Fruit fly (Drosophila melanogaster) whole organism, embryonic: ENCODE data around the gene Actn3.
A peak's percentile ranks its signal among the peaks of the same experiment; 100 is the strongest.

Experiments used
- ATbp ChIP-seq: fragments of 200-800 bp; sonication (Bioruptor generic); optimal IDR thresholded peaks from 2 replicates; lab custom pipeline; 2017; ENCODE audit warnings: missing biosample characterization, mild to moderate bottlenecking, missing genetic modification characterization, missing genetic modification reagents
- Ada2b ChIP-seq: fragments of 200-800 bp; sonication (Bioruptor generic); IDR thresholded peaks from 2 replicates; pipeline ENCODE4 v1.3.6; 2022; ENCODE audit warnings: missing biosample characterization, missing genetic modification characterization
- Atf6 ChIP-seq: fragments of 200-800 bp; sonication (Bioruptor generic); IDR thresholded peaks from 2 replicates; pipeline ENCODE4 v1.3.6; 2022; ENCODE audit warnings: missing biosample characterization, missing genetic modification characterization
- BEAF-32 ChIP-seq: fragments of 200-800 bp; sonication (Bioruptor generic); optimal IDR thresholded peaks from 3 replicates; lab custom pipeline; 2017; ENCODE audit warnings: missing biosample characterization, missing genetic modification characterization, mild to moderate bottlenecking, moderate library complexity, missing genetic modification reagents
- Bgb ChIP-seq: fragments of 200-800 bp; sonication (Bioruptor generic); IDR thresholded peaks from 2 replicates; pipeline ENCODE4 v1.3.6; 2022; ENCODE audit warnings: missing biosample characterization, missing genetic modification characterization; ENCODE audit not compliant: partially characterized antibody
- CG11247 ChIP-seq: fragments of 200-800 bp; sonication (Bioruptor generic); IDR thresholded peaks from 2 replicates; pipeline ENCODE4 v1.3.6; 2022; ENCODE audit warnings: missing biosample characterization, missing genetic modification characterization
- CG11456 ChIP-seq: fragments of 200-800 bp; sonication (Bioruptor generic); IDR thresholded peaks from 3 replicates; pipeline ENCODE4 v1.3.6; 2022; ENCODE audit warnings: missing biosample characterization, missing genetic modification characterization
- CG13123 ChIP-seq: fragments of 200-800 bp; sonication (Bioruptor generic); optimal IDR thresholded peaks from 2 replicates; lab custom pipeline; 2016; ENCODE audit warnings: missing biosample characterization, missing genetic modification characterization
- CG14014 ChIP-seq: fragments of 200-800 bp; sonication (Bioruptor generic); IDR thresholded peaks from 2 replicates; pipeline ENCODE4 v1.3.6; 2022; ENCODE audit warnings: missing biosample characterization, missing genetic modification characterization
- CG15479 ChIP-seq: fragments of 200-800 bp; sonication (Bioruptor generic); optimal IDR thresholded peaks from 3 replicates; lab custom pipeline; 2019; ENCODE audit warnings: missing biosample characterization, mild to moderate bottlenecking, missing genetic modification characterization, moderate library complexity
- CG2712 ChIP-seq: fragments of 200-800 bp; optimal IDR thresholded peaks from 3 replicates; lab custom pipeline; 2019; ENCODE audit warnings: missing biosample characterization, mild to moderate bottlenecking, missing genetic modification characterization, moderate library complexity
- CG2875 ChIP-seq: fragments of 200-800 bp; sonication (Bioruptor generic); optimal IDR thresholded peaks from 2 replicates; lab custom pipeline; 2017; ENCODE audit warnings: missing biosample characterization, mild to moderate bottlenecking, missing genetic modification characterization, missing genetic modification reagents
- CG2889 ChIP-seq: fragments of 200-800 bp; sonication (Bioruptor generic); IDR thresholded peaks from 3 replicates; pipeline ENCODE4 v1.3.6; 2022; ENCODE audit warnings: missing biosample characterization, missing genetic modification characterization
- CG30020 ChIP-seq: fragments of 200-800 bp; optimal IDR thresholded peaks from 2 replicates; lab custom pipeline; 2019; ENCODE audit warnings: missing biosample characterization, mild to moderate bottlenecking, missing genetic modification characterization, moderate library complexity
- CG3281 ChIP-seq: fragments of 200-800 bp; sonication (Bioruptor generic); optimal IDR thresholded peaks from 3 replicates; lab custom pipeline; 2017; ENCODE audit warnings: missing biosample characterization, mild to moderate bottlenecking, missing genetic modification characterization
- CG3407 ChIP-seq: fragments of 200-800 bp; sonication (Bioruptor generic); optimal IDR thresholded peaks from 2 replicates; lab custom pipeline; 2018; ENCODE audit warnings: missing biosample characterization, mild to moderate bottlenecking, missing genetic modification characterization
- CG34224 ChIP-seq: fragments of 200-800 bp; sonication (Bioruptor generic); IDR thresholded peaks from 3 replicates; pipeline ENCODE4 v1.3.6; 2022; ENCODE audit warnings: missing biosample characterization, missing genetic modification characterization; ENCODE audit not compliant: partially characterized antibody
- CG7372 ChIP-seq: fragments of 200-800 bp; sonication (Bioruptor generic); IDR thresholded peaks from 2 replicates; pipeline ENCODE4 v1.3.6; 2022; ENCODE audit warnings: missing biosample characterization, missing genetic modification characterization
- CG8089 ChIP-seq: fragments of 200-800 bp; sonication (Bioruptor generic); optimal IDR thresholded peaks from 3 replicates; lab custom pipeline; 2016; ENCODE audit warnings: missing biosample characterization, missing genetic modification characterization
- CG8944 ChIP-seq: fragments of 200-800 bp; sonication (Bioruptor generic); optimal IDR thresholded peaks from 3 replicates; lab custom pipeline; 2016; ENCODE audit warnings: missing biosample characterization, missing genetic modification characterization
- CG9437 ChIP-seq: fragments of 200-800 bp; sonication (Bioruptor generic); optimal IDR thresholded peaks from 2 replicates; lab custom pipeline; 2018; ENCODE audit warnings: missing biosample characterization, mild to moderate bottlenecking, missing genetic modification characterization
- CG9817 ChIP-seq: fragments of 200-800 bp; sonication (Bioruptor generic); optimal IDR thresholded peaks from 2 replicates; lab custom pipeline; 2018; ENCODE audit warnings: missing biosample characterization, mild to moderate bottlenecking, missing genetic modification characterization, moderate library complexity
- CG9876 ChIP-seq: fragments of 200-800 bp; sonication (Bioruptor generic); optimal IDR thresholded peaks from 2 replicates; lab custom pipeline; 2016; ENCODE audit warnings: missing biosample characterization, missing genetic modification characterization
- CkIIα-i1 ChIP-seq: fragments of 200-800 bp; sonication (Bioruptor generic); IDR thresholded peaks from 2 replicates; pipeline ENCODE4 v1.3.6; 2022; ENCODE audit warnings: missing biosample characterization, missing genetic modification characterization
- Dll ChIP-seq: fragments of 200-800 bp; sonication (Bioruptor generic); IDR thresholded peaks from 4 replicates; pipeline ENCODE4 v1.3.6; 2022; ENCODE audit warnings: missing biosample characterization, missing genetic modification characterization; ENCODE audit not compliant: partially characterized antibody
- Doc3 ChIP-seq: fragments of 200-800 bp; sonication (Bioruptor generic); IDR thresholded peaks from 3 replicates; pipeline ENCODE4 v1.3.6; 2022; ENCODE audit warnings: missing biosample characterization, missing genetic modification characterization; ENCODE audit not compliant: partially characterized antibody
- Dref ChIP-seq: fragments of 200-800 bp; sonication (Bioruptor generic); IDR thresholded peaks from 2 replicates; pipeline ENCODE4 v1.3.6; 2022; ENCODE audit warnings: missing biosample characterization, missing genetic modification characterization
- Ets97D ChIP-seq: fragments of 200-800 bp; sonication (Bioruptor generic); optimal IDR thresholded peaks from 3 replicates; lab custom pipeline; 2016; ENCODE audit warnings: missing biosample characterization, missing genetic modification characterization
- Lpt ChIP-seq: fragments of >200 bp; optimal IDR thresholded peaks from 2 replicates; lab custom pipeline; 2018; ENCODE audit warnings: missing biosample characterization, missing genetic modification characterization
- Mad ChIP-seq: fragments of 200-800 bp; sonication (Bioruptor generic); optimal IDR thresholded peaks from 2 replicates; lab custom pipeline; 2016; ENCODE audit warnings: missing biosample characterization, missing genetic modification characterization
- Max ChIP-seq: fragments of 200-800 bp; sonication (Bioruptor generic); optimal IDR thresholded peaks from 2 replicates; lab custom pipeline; 2016; ENCODE audit warnings: missing biosample characterization, mild to moderate bottlenecking, missing genetic modification characterization
- NC2β ChIP-seq: fragments of 200-800 bp; sonication (Bioruptor generic); optimal IDR thresholded peaks from 2 replicates; lab custom pipeline; 2016; ENCODE audit warnings: missing biosample characterization, missing genetic modification characterization
- Nf-YC ChIP-seq: fragments of 200-800 bp; optimal IDR thresholded peaks from 3 replicates; lab custom pipeline; 2019; ENCODE audit warnings: missing biosample characterization, mild to moderate bottlenecking, missing genetic modification characterization, moderate library complexity
- Oli ChIP-seq: fragments of 200-800 bp; sonication (Bioruptor generic); optimal IDR thresholded peaks from 2 replicates; lab custom pipeline; 2018; ENCODE audit warnings: missing biosample characterization, mild to moderate bottlenecking, missing genetic modification characterization, moderate library complexity
- ato ChIP-seq: fragments of 200-800 bp; sonication (Bioruptor generic); IDR thresholded peaks from 2 replicates; pipeline ENCODE4 v1.3.6; 2022; ENCODE audit warnings: missing biosample characterization, missing genetic modification characterization; ENCODE audit not compliant: partially characterized antibody
- chif ChIP-seq, 2 experiments: fragments of 200-800 bp; sonication (Bioruptor generic); optimal IDR thresholded peaks; 3 replicates each; lab custom pipeline; 2016; ENCODE audit warnings: missing biosample characterization in 2 of 2, missing genetic modification characterization in 2 of 2
- chinmo ChIP-seq: fragments of 200-800 bp; sonication (Bioruptor generic); IDR thresholded peaks from 4 replicates; pipeline ENCODE4 v1.3.6; 2022; ENCODE audit warnings: missing biosample characterization, missing genetic modification characterization; ENCODE audit not compliant: partially characterized antibody
- croc ChIP-seq: fragments of 200-800 bp; sonication (Bioruptor generic); conservative IDR thresholded peaks from 3 replicates; pipeline ENCODE4 v1.3.6; 2022; ENCODE audit warnings: missing biosample characterization, missing genetic modification characterization
- dan ChIP-seq: fragments of 200-800 bp; sonication (Bioruptor generic); IDR thresholded peaks from 2 replicates; pipeline ENCODE4 v1.3.6; 2022; ENCODE audit warnings: missing biosample characterization, missing genetic modification characterization
- fru ChIP-seq: fragments of >200 bp; optimal IDR thresholded peaks from 2 replicates; lab custom pipeline; 2017
- gsb ChIP-seq: fragments of 200-800 bp; sonication (Bioruptor generic); IDR thresholded peaks from 2 replicates; pipeline ENCODE4 v1.3.6; 2022; ENCODE audit warnings: missing biosample characterization, missing genetic modification characterization
- mirr ChIP-seq: fragments of 200-800 bp; sonication (Bioruptor generic); optimal IDR thresholded peaks from 3 replicates; lab custom pipeline; 2018; ENCODE audit warnings: missing biosample characterization, mild to moderate bottlenecking, missing genetic modification characterization
- oc ChIP-seq: fragments of 200-800 bp; sonication (Bioruptor generic); optimal IDR thresholded peaks from 2 replicates; lab custom pipeline; 2018; ENCODE audit warnings: missing biosample characterization, mild to moderate bottlenecking, missing genetic modification characterization, moderate library complexity
- pho ChIP-seq: fragments of 200-800 bp; sonication (Bioruptor generic); optimal IDR thresholded peaks from 2 replicates; lab custom pipeline; 2016; ENCODE audit warnings: missing biosample characterization, missing genetic modification characterization
- prd ChIP-seq, 3 experiments: fragments of >200 bp in 2 of 3; fragments of 200-800 bp in 1 of 3; sonication (Bioruptor generic) in 1 of 3; optimal IDR thresholded peaks in 2 of 3; IDR thresholded peaks in 1 of 3; 2 replicates in 2 of 3; 3 replicates in 1 of 3; pipeline versions ENCODE4 v1.3.6 to Lab custom; 2017 to 2022; ENCODE audit warnings: missing biosample characterization in 1 of 3, missing genetic modification characterization in 1 of 3
- sim ChIP-seq: fragments of 200-800 bp; sonication (Bioruptor generic); IDR thresholded peaks from 2 replicates; pipeline ENCODE4 v1.3.6; 2022; ENCODE audit warnings: missing biosample characterization, missing genetic modification characterization
- sisA ChIP-seq: fragments of 200-800 bp; sonication (Bioruptor generic); IDR thresholded peaks from 2 replicates; pipeline ENCODE4 v1.3.6; 2022; ENCODE audit warnings: missing biosample characterization, missing genetic modification characterization
- sob ChIP-seq: fragments of 200-800 bp; sonication (Bioruptor generic); IDR thresholded peaks from 2 replicates; pipeline ENCODE4 v1.3.6; 2022; ENCODE audit warnings: missing biosample characterization, missing genetic modification characterization
- sr ChIP-seq: fragments of 200-800 bp; sonication (Bioruptor generic); IDR thresholded peaks from 3 replicates; pipeline ENCODE4 v1.3.6; 2022; ENCODE audit warnings: missing biosample characterization, missing genetic modification characterization
- yki ChIP-seq: fragments of >200 bp; optimal IDR thresholded peaks from 3 replicates; lab custom pipeline; 2018
- z ChIP-seq: fragments of 200-800 bp; sonication (Bioruptor generic); IDR thresholded peaks from 3 replicates; pipeline ENCODE4 v1.3.6; 2022; ENCODE audit warnings: missing biosample characterization, missing genetic modification characterization
- zf30C ChIP-seq: fragments of 200-800 bp; sonication (Bioruptor generic); optimal IDR thresholded peaks from 3 replicates; lab custom pipeline; 2018; ENCODE audit warnings: missing biosample characterization, mild to moderate bottlenecking, missing genetic modification characterization

Actn3 gene

dm6 chr3R:16991781-16992180 is 14.2 kb upstream of the Actn3 start, which contains the start of gene EMC2B (continued):
- peak; percentile 31 for TF ChIP-seq BEAF-32 (GFP tag; lab: Kevin White, UChicago)
- TF ChIP-seq dan (GFP tag; lab: Robert Waterston, UW) = no peak
- TF ChIP-seq CG2875 = no peak
- peak; percentile 34 for TF ChIP-seq Oli (tag; lab: Kevin White, UChicago)
- no peak for TF ChIP-seq CG11247 (GFP tag; lab: Robert Waterston, UW)
- no peak for TF ChIP-seq CG15479
- no peak for TF ChIP-seq CG8089 (GFP tag; lab: Kevin White, UChicago)
- TF ChIP-seq Ets97D = peak; percentile 77
- TF ChIP-seq sim = no peak
- TF ChIP-seq Lpt = no peak
- no peak for TF ChIP-seq CG3407
- TF ChIP-seq Bgb (GFP tag; lab: Robert Waterston, UW) = no peak
- TF ChIP-seq Ada2b (GFP tag; lab: Robert Waterston, UW) = no peak
- TF ChIP-seq Max (GFP tag; lab: Kevin White, UChicago) = no peak
- TF ChIP-seq CG11456 (GFP tag; lab: Robert Waterston, UW) = no peak
- TF ChIP-seq sob (GFP tag; lab: Robert Waterston, UW) = no peak
- TF ChIP-seq ATbp (GFP tag; lab: Kevin White, UChicago) = no peak
- peak; percentile 45 for TF ChIP-seq CG3281
- no peak for TF ChIP-seq Dll (GFP tag; lab: Robert Waterston, UW)
- no peak for TF ChIP-seq zf30C (GFP tag; lab: Kevin White, UChicago)
- TF ChIP-seq CG13123 (GFP tag; lab: Kevin White, UChicago) = peak; percentile 14
- TF ChIP-seq gsb (GFP tag; lab: Robert Waterston, UW) = no peak
- TF ChIP-seq Mad (GFP tag; lab: Kevin White, UChicago) = no peak
- no peak for TF ChIP-seq oc
- no peak for TF ChIP-seq fru (lab: Kevin White, UChicago)
- TF ChIP-seq chif (GFP tag; optimal IDR thresholded peaks at IDR 0.05; lab: Kevin White, UChicago) = peak; percentile 34 to 39
- TF ChIP-seq CG9437 (GFP tag; lab: Kevin White, UChicago) = peak; percentile 32
- TF ChIP-seq Dref = no peak
- no peak for TF ChIP-seq prd (optimal IDR thresholded peaks at IDR 0.05; lab: Kevin White, UChicago)
- no peak for TF ChIP-seq prd (GFP tag; IDR thresholded peaks at IDR 0.05; lab: Robert Waterston, UW)
- peak; percentile 16 for TF ChIP-seq mirr (GFP tag; lab: Kevin White, UChicago)
- no peak for TF ChIP-seq croc (GFP tag; lab: Robert Waterston, UW)
- TF ChIP-seq CkIIα-i1 (GFP tag; lab: Robert Waterston, UW) = no peak
- no peak for TF ChIP-seq yki (lab: Kevin White, UChicago)
- TF ChIP-seq CG14014 (GFP tag; lab: Robert Waterston, UW) = no peak
- TF ChIP-seq CG8944 (GFP tag; lab: Kevin White, UChicago) = peak; percentile 1
- peak; percentile 41 for TF ChIP-seq Nf-YC (tag; lab: Kevin White, UChicago)
- no peak for TF ChIP-seq pho (GFP tag; lab: Kevin White, UChicago)
- peak; percentile 38 for TF ChIP-seq CG2712 (tag; lab: Kevin White, UChicago)
- no peak for TF ChIP-seq chinmo (GFP tag; lab: Robert Waterston, UW)
- no peak for TF ChIP-seq sr (GFP tag; lab: Robert Waterston, UW)
- TF ChIP-seq NC2β (GFP tag; lab: Kevin White, UChicago) = peak; percentile 17
- TF ChIP-seq CG34224 (GFP tag; lab: Robert Waterston, UW) = no peak
- no peak for TF ChIP-seq sisA (GFP tag; lab: Robert Waterston, UW)
- peak; percentile 43 for TF ChIP-seq CG9817
- TF ChIP-seq CG2889 = no peak
- no peak for TF ChIP-seq CG7372 (GFP tag; lab: Robert Waterston, UW)
- TF ChIP-seq z (GFP tag; lab: Robert Waterston, UW) = no peak
- no peak for TF ChIP-seq CG9876 (GFP tag; lab: Kevin White, UChicago)
- TF ChIP-seq ato = no peak
- TF ChIP-seq CG30020 (tag; lab: Kevin White, UChicago) = no peak
- no peak for TF ChIP-seq Atf6 (GFP tag; lab: Robert Waterston, UW)
- no peak for TF ChIP-seq Doc3 (GFP tag; lab: Robert Waterston, UW)
